Worm (Caenorhabditis elegans) whole organism, midembryonic: ENCODE data around the gene dmd-8.

Experiments
- T22C8.4 ChIP-seq: fragments of 200-800 bp; sonication (Bioruptor generic); IDR thresholded peaks from 2 replicates; pipeline ENCODE4 v1.3.6; 2022; ENCODE audit warnings: missing genetic modification characterization, missing compliant biosample characterization
- flt-1 ChIP-seq: fragments of 200-800 bp; sonication (Bioruptor generic); IDR thresholded peaks from 2 replicates; pipeline ENCODE4 v1.3.6; 2022; ENCODE audit warnings: missing genetic modification characterization, missing compliant biosample characterization

DNA sequence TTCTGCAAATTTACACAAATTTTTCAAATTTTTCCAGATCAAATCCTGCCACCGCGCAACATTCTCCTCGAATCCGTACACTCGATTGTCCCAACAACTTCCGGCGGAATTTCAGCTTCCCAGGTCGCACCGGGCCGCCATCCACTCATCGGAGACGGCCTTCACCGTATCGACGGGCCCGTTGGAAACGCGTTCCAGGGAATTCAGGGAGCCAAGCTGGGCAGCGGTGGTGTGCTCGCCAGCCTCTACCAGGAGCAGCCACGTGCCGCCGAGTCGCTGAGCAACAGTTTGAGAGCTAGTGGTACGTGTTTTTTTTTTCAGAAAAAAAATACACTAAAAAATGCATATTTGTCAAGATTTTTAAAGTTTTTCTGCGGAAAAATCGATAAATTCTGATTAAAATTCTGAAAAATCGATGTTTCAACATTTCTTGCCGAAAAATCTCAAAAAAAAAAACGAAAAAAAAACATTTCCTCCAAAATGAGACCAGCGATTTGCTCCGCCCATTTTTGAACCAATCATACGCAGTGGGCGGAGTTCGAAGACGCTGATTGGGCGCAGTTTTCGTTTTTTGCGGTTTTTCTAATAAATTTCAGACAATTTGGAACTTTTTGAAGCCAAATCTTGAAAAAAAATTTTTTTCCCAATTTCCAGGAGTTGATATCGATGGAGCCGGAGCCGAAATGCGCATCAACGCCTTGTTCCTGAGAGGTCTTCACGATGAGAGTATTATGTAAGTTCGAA lies 20.9 kb upstream of the dmd-8 start:
- TF ChIP-seq flt-1 (GFP tag; lab: Robert Waterston, UW) = no peak
- TF ChIP-seq T22C8.4 (GFP tag; lab: Robert Waterston, UW) = no peak
